Fruit fly (Drosophila melanogaster) whole organism, embryonic: Measurements from ENCODE around the gene CG10470.

Experiments
- ATbp ChIP-seq: fragments of 200-800 bp; sonication (Bioruptor generic); optimal IDR thresholded peaks from 2 replicates; lab custom pipeline; 2017; ENCODE audit warnings: missing biosample characterization, mild to moderate bottlenecking, missing genetic modification characterization, missing genetic modification reagents
- B-H1 ChIP-seq: fragments of 200-800 bp; sonication (Bioruptor generic); IDR thresholded peaks from 3 replicates; pipeline ENCODE4 v1.3.6; 2022; ENCODE audit warnings: missing biosample characterization, missing genetic modification characterization
- Bdp1 ChIP-seq: fragments of 200-800 bp; sonication (Bioruptor generic); optimal IDR thresholded peaks from 3 replicates; lab custom pipeline; 2016; ENCODE audit warnings: missing biosample characterization, missing genetic modification characterization
- CG10147 ChIP-seq: fragments of 200-800 bp; sonication (Bioruptor generic); optimal IDR thresholded peaks from 2 replicates; lab custom pipeline; 2019; ENCODE audit warnings: missing biosample characterization, mild to moderate bottlenecking, missing genetic modification characterization, moderate library complexity
- CG12744 ChIP-seq: fragments of 200-800 bp; sonication (Bioruptor generic); optimal IDR thresholded peaks from 2 replicates; lab custom pipeline; 2016; ENCODE audit warnings: missing biosample characterization, missing genetic modification characterization
- CG13424 ChIP-seq: fragments of 200-800 bp; sonication (Bioruptor generic); optimal IDR thresholded peaks from 2 replicates; lab custom pipeline; 2019; ENCODE audit warnings: missing biosample characterization, mild to moderate bottlenecking, missing genetic modification characterization, moderate library complexity
- CG14667 ChIP-seq: fragments of 200-800 bp; sonication (Bioruptor generic); IDR thresholded peaks from 2 replicates; pipeline ENCODE4 v1.3.6; 2022; ENCODE audit warnings: missing biosample characterization, missing genetic modification characterization
- CG15514 ChIP-seq: fragments of 200-800 bp; sonication (Bioruptor generic); optimal IDR thresholded peaks from 3 replicates; lab custom pipeline; 2017; ENCODE audit warnings: missing biosample characterization, missing genetic modification characterization, mild to moderate bottlenecking, moderate library complexity, missing genetic modification reagents
- CG16779 ChIP-seq: fragments of 200-800 bp; sonication (Bioruptor generic); IDR thresholded peaks from 2 replicates; pipeline ENCODE4 v1.3.6; 2022; ENCODE audit warnings: missing biosample characterization, missing genetic modification characterization
- CG16813 ChIP-seq: fragments of 200-800 bp; sonication (Bioruptor generic); IDR thresholded peaks from 3 replicates; pipeline ENCODE4 v1.3.6; 2022; ENCODE audit warnings: missing biosample characterization, missing genetic modification characterization; ENCODE audit not compliant: partially characterized antibody
- CG18619 ChIP-seq: fragments of 200-800 bp; sonication (Bioruptor generic); optimal IDR thresholded peaks from 3 replicates; lab custom pipeline; 2017; ENCODE audit warnings: missing biosample characterization, mild to moderate bottlenecking, missing genetic modification characterization
- CG3163 ChIP-seq: fragments of 200-800 bp; sonication (Bioruptor generic); optimal IDR thresholded peaks from 3 replicates; lab custom pipeline; 2016; ENCODE audit warnings: missing biosample characterization, missing genetic modification characterization
- CG32772 ChIP-seq: fragments of 200-800 bp; sonication (Bioruptor generic); IDR thresholded peaks from 2 replicates; pipeline ENCODE4 v1.3.6; 2022; ENCODE audit warnings: missing biosample characterization, missing genetic modification characterization
- CG33213 ChIP-seq: fragments of 200-800 bp; sonication (Bioruptor generic); optimal IDR thresholded peaks from 3 replicates; lab custom pipeline; 2016; ENCODE audit warnings: missing biosample characterization, missing genetic modification characterization
- CG42726 ChIP-seq: fragments of 200-800 bp; sonication (Bioruptor generic); IDR thresholded peaks from 2 replicates; pipeline ENCODE4 v1.3.6; 2022; ENCODE audit warnings: missing biosample characterization, missing genetic modification characterization; ENCODE audit not compliant: partially characterized antibody
- CG6254 ChIP-seq: fragments of 200-800 bp; sonication (Bioruptor generic); optimal IDR thresholded peaks from 3 replicates; lab custom pipeline; 2017; ENCODE audit warnings: mild to moderate bottlenecking, missing biosample characterization, missing genetic modification reagents, missing genetic modification characterization
- CG6272 ChIP-seq: fragments of 200-800 bp; sonication (Bioruptor generic); IDR thresholded peaks from 2 replicates; pipeline ENCODE4 v1.3.6; 2022; ENCODE audit warnings: missing biosample characterization, missing genetic modification characterization
- CG6813 ChIP-seq: fragments of 200-800 bp; sonication (Bioruptor generic); optimal IDR thresholded peaks from 2 replicates; lab custom pipeline; 2017; ENCODE audit warnings: missing biosample characterization, missing genetic modification characterization, mild to moderate bottlenecking, moderate library complexity, missing genetic modification reagents
- CG7372 ChIP-seq: fragments of 200-800 bp; sonication (Bioruptor generic); IDR thresholded peaks from 2 replicates; pipeline ENCODE4 v1.3.6; 2022; ENCODE audit warnings: missing biosample characterization, missing genetic modification characterization
- CG7745 ChIP-seq: fragments of 200-800 bp; sonication (Bioruptor generic); optimal IDR thresholded peaks from 2 replicates; lab custom pipeline; 2018; ENCODE audit warnings: missing biosample characterization, mild to moderate bottlenecking, missing genetic modification characterization, moderate library complexity
- CG8089 ChIP-seq: fragments of 200-800 bp; sonication (Bioruptor generic); optimal IDR thresholded peaks from 3 replicates; lab custom pipeline; 2016; ENCODE audit warnings: missing biosample characterization, missing genetic modification characterization
- CG9932 ChIP-seq: fragments of 200-800 bp; sonication (Bioruptor generic); IDR thresholded peaks from 2 replicates; pipeline ENCODE4 v1.3.6; 2022; ENCODE audit warnings: missing biosample characterization, missing genetic modification characterization
- CTCF ChIP-seq: fragments of 200-800 bp; sonication (Bioruptor generic); optimal IDR thresholded peaks from 2 replicates; lab custom pipeline; 2017; ENCODE audit warnings: missing biosample characterization, mild to moderate bottlenecking, missing genetic modification characterization, moderate library complexity
- D19B ChIP-seq: fragments of 200-800 bp; sonication (Bioruptor generic); optimal IDR thresholded peaks from 2 replicates; lab custom pipeline; 2017; ENCODE audit warnings: missing biosample characterization, mild to moderate bottlenecking, missing genetic modification characterization
- Dad ChIP-seq: fragments of 200-800 bp; sonication (Bioruptor generic); optimal IDR thresholded peaks from 3 replicates; lab custom pipeline; 2016; ENCODE audit warnings: missing biosample characterization, missing genetic modification characterization
- Eip74EF ChIP-seq, 2 experiments: fragments of 200-800 bp in 1 of 2; fragments of >200 bp in 1 of 2; sonication (Bioruptor generic) in 1 of 2; optimal IDR thresholded peaks; 2 replicates each; lab custom pipeline; 2017 to 2019; ENCODE audit warnings: missing biosample characterization in 2 of 2, missing genetic modification characterization in 2 of 2, mild to moderate bottlenecking in 1 of 2, moderate library complexity in 1 of 2
- Ets65A ChIP-seq: fragments of 200-800 bp; sonication (Bioruptor generic); peaks from one replicate; lab custom pipeline; 2016; ENCODE audit warnings: missing biosample characterization, missing genetic modification characterization
- HLHmδ ChIP-seq: fragments of 200-800 bp; sonication (Bioruptor generic); optimal IDR thresholded peaks from 2 replicates; lab custom pipeline; 2018; ENCODE audit warnings: missing biosample characterization, mild to moderate bottlenecking, missing genetic modification characterization, moderate library complexity
- Hr39 ChIP-seq: fragments of >200 bp; optimal IDR thresholded peaks from 2 replicates; lab custom pipeline; 2017
- Jarid2 ChIP-seq: fragments of 200-800 bp; sonication (Bioruptor generic); optimal IDR thresholded peaks from 3 replicates; lab custom pipeline; 2017; ENCODE audit warnings: mild to moderate bottlenecking, missing biosample characterization, missing genetic modification reagents, missing genetic modification characterization
- NK7.1 ChIP-seq: fragments of 200-800 bp; sonication (Bioruptor generic); optimal IDR thresholded peaks from 3 replicates; lab custom pipeline; 2016; ENCODE audit warnings: missing biosample characterization, missing genetic modification characterization
- NfI ChIP-seq: fragments of 200-800 bp; sonication (Bioruptor generic); optimal IDR thresholded peaks from 3 replicates; lab custom pipeline; 2018; ENCODE audit warnings: missing biosample characterization, mild to moderate bottlenecking, missing genetic modification characterization, moderate library complexity
- Oli ChIP-seq: fragments of 200-800 bp; sonication (Bioruptor generic); optimal IDR thresholded peaks from 2 replicates; lab custom pipeline; 2018; ENCODE audit warnings: missing biosample characterization, mild to moderate bottlenecking, missing genetic modification characterization, moderate library complexity
- ab ChIP-seq: fragments of 200-800 bp; sonication (Bioruptor generic); optimal IDR thresholded peaks from 2 replicates; lab custom pipeline; 2016; ENCODE audit warnings: missing biosample characterization, missing genetic modification characterization
- bab2 ChIP-seq: fragments of 200-800 bp; sonication (Bioruptor generic); optimal IDR thresholded peaks from 2 replicates; lab custom pipeline; 2016; ENCODE audit warnings: missing biosample characterization, missing genetic modification characterization
- bcd ChIP-seq: fragments of 200-800 bp; sonication (Bioruptor generic); optimal IDR thresholded peaks from 2 replicates; lab custom pipeline; 2017; ENCODE audit warnings: missing biosample characterization, mild to moderate bottlenecking, missing genetic modification characterization
- chinmo ChIP-seq: fragments of 200-800 bp; sonication (Bioruptor generic); IDR thresholded peaks from 4 replicates; pipeline ENCODE4 v1.3.6; 2022; ENCODE audit warnings: missing biosample characterization, missing genetic modification characterization; ENCODE audit not compliant: partially characterized antibody
- gsb-n ChIP-seq: fragments of 200-800 bp; sonication (Bioruptor generic); optimal IDR thresholded peaks from 3 replicates; lab custom pipeline; 2018; ENCODE audit warnings: missing biosample characterization, mild to moderate bottlenecking, missing genetic modification characterization
- h ChIP-seq: fragments of >200 bp; optimal IDR thresholded peaks from 2 replicates; lab custom pipeline; 2017
- jumu ChIP-seq: fragments of 200-800 bp; sonication (Bioruptor generic); optimal IDR thresholded peaks from 3 replicates; lab custom pipeline; 2016; ENCODE audit warnings: missing biosample characterization, missing genetic modification characterization
- klu ChIP-seq: fragments of 200-800 bp; sonication (Bioruptor generic); IDR thresholded peaks from 2 replicates; pipeline ENCODE4 v1.3.6; 2022; ENCODE audit warnings: missing biosample characterization, missing genetic modification characterization
- nerfin-1 ChIP-seq: fragments of 200-800 bp; sonication (Bioruptor generic); optimal IDR thresholded peaks from 3 replicates; lab custom pipeline; 2019; ENCODE audit warnings: missing biosample characterization, mild to moderate bottlenecking, missing genetic modification characterization, moderate library complexity
- nom ChIP-seq: fragments of 200-800 bp; sonication (Bioruptor generic); optimal IDR thresholded peaks from 2 replicates; lab custom pipeline; 2017; ENCODE audit warnings: missing biosample characterization, missing genetic modification characterization, mild to moderate bottlenecking, moderate library complexity, missing genetic modification reagents
- pb ChIP-seq: fragments of 200-800 bp; sonication (Bioruptor generic); optimal IDR thresholded peaks from 3 replicates; lab custom pipeline; 2016; ENCODE audit warnings: missing biosample characterization, missing genetic modification characterization
- prd ChIP-seq, 3 experiments: fragments of >200 bp in 2 of 3; fragments of 200-800 bp in 1 of 3; sonication (Bioruptor generic) in 1 of 3; optimal IDR thresholded peaks in 2 of 3; IDR thresholded peaks in 1 of 3; 2 replicates in 2 of 3; 3 replicates in 1 of 3; pipeline versions ENCODE4 v1.3.6 to Lab custom; 2017 to 2022; ENCODE audit warnings: missing biosample characterization in 1 of 3, missing genetic modification characterization in 1 of 3
- pros ChIP-seq: fragments of 200-800 bp; sonication (Bioruptor generic); optimal IDR thresholded peaks from 3 replicates; lab custom pipeline; 2019; ENCODE audit warnings: missing biosample characterization, mild to moderate bottlenecking, missing genetic modification characterization, moderate library complexity
- ro ChIP-seq: fragments of 200-800 bp; sonication (Bioruptor generic); IDR thresholded peaks from 2 replicates; pipeline ENCODE4 v1.3.6; 2022; ENCODE audit warnings: missing biosample characterization, missing genetic modification characterization
- schlank ChIP-seq: fragments of 200-800 bp; sonication (Bioruptor generic); optimal IDR thresholded peaks from 2 replicates; lab custom pipeline; 2018; ENCODE audit warnings: missing biosample characterization, mild to moderate bottlenecking, missing genetic modification characterization
- sens-2 ChIP-seq: fragments of 200-800 bp; sonication (Bioruptor generic); IDR thresholded peaks from 2 replicates; pipeline ENCODE4 v1.3.6; 2022; ENCODE audit warnings: missing biosample characterization, missing genetic modification characterization
- ssp ChIP-seq: fragments of 200-800 bp; sonication (Bioruptor generic); IDR thresholded peaks from 2 replicates; pipeline ENCODE4 v1.3.6; 2022; ENCODE audit warnings: missing biosample characterization, missing genetic modification characterization
- tio ChIP-seq: fragments of 200-800 bp; sonication (Bioruptor generic); optimal IDR thresholded peaks from 2 replicates; lab custom pipeline; 2017; ENCODE audit warnings: missing biosample characterization, missing genetic modification characterization, inconsistent platforms
- zfh2 ChIP-seq: fragments of 200-800 bp; sonication (Bioruptor generic); optimal IDR thresholded peaks from 2 replicates; lab custom pipeline; 2016; ENCODE audit warnings: missing biosample characterization, missing genetic modification characterization

The CG10470 gene

dm6 chr2L:19002959-19003371 is 45.9 kb upstream of the CG10470 start, which contains the start of gene CG31793 (continued):
- no peak for TF ChIP-seq prd (optimal IDR thresholded peaks at IDR 0.05; lab: Kevin White, UChicago)
- 0 out of 3 replicates have a peak, but pooled peaks have one; percentile 17 for TF ChIP-seq prd (GFP tag; IDR thresholded peaks at IDR 0.05; lab: Robert Waterston, UW)
- peak; percentile 31 for TF ChIP-seq bcd (GFP tag; lab: Kevin White, UChicago)
- TF ChIP-seq ro (GFP tag; lab: Robert Waterston, UW): no peak
- no peak for TF ChIP-seq klu (GFP tag; lab: Robert Waterston, UW)
- no peak for TF ChIP-seq CG7372 (GFP tag; lab: Robert Waterston, UW)
- peak; percentile 37 for TF ChIP-seq CG6813 (GFP tag; lab: Kevin White, UChicago)
- no peak for TF ChIP-seq sens-2 (GFP tag; lab: Robert Waterston, UW)
- no peak for TF ChIP-seq Eip74EF (GFP tag; optimal IDR thresholded peaks at IDR 0.05; lab: Kevin White, UChicago)
- TF ChIP-seq CG3163 (GFP tag; lab: Kevin White, UChicago): no peak
- no peak for TF ChIP-seq Ets65A (GFP tag; lab: Kevin White, UChicago)
- TF ChIP-seq Oli: peak; percentile 23
- TF ChIP-seq Hr39 (lab: Kevin White, UChicago): no peak
- TF ChIP-seq CG33213: no peak
- TF ChIP-seq CTCF: no peak
- TF ChIP-seq CG18619 (GFP tag; lab: Kevin White, UChicago): peak; percentile 32
- TF ChIP-seq CG6254 (GFP tag; lab: Kevin White, UChicago): no peak
- TF ChIP-seq CG12744 (GFP tag; lab: Kevin White, UChicago): no peak
- TF ChIP-seq chinmo (GFP tag; lab: Robert Waterston, UW): peak; percentile 65; the same call in 2 of the 4 replicates
- TF ChIP-seq CG6272: no peak
- no peak for TF ChIP-seq Dad
- peak; percentile 67 for TF ChIP-seq CG10147 (GFP tag; lab: Kevin White, UChicago)
- TF ChIP-seq CG15514 (GFP tag; lab: Kevin White, UChicago): peak; percentile 59
- peak; percentile 8 for TF ChIP-seq nerfin-1 (tag; lab: Kevin White, UChicago)
- TF ChIP-seq h (lab: Kevin White, UChicago): no peak
- TF ChIP-seq CG9932: peak; percentile 56
- TF ChIP-seq ssp (GFP tag; lab: Robert Waterston, UW): no peak
- no peak for TF ChIP-seq bab2
- TF ChIP-seq HLHmδ (GFP tag; lab: Kevin White, UChicago): no peak
- no peak for TF ChIP-seq zfh2 (GFP tag; lab: Kevin White, UChicago)
- TF ChIP-seq jumu: no peak
- no peak for TF ChIP-seq CG16813 (GFP tag; lab: Robert Waterston, UW)
- TF ChIP-seq CG32772 (GFP tag; lab: Robert Waterston, UW): no peak
- no peak for TF ChIP-seq schlank (tag; lab: Kevin White, UChicago)
- no peak for TF ChIP-seq pb
- no peak for TF ChIP-seq NK7.1 (GFP tag; lab: Kevin White, UChicago)
- TF ChIP-seq CG8089 (GFP tag; lab: Kevin White, UChicago): no peak
- peak; percentile 60 for TF ChIP-seq CG13424 (tag; lab: Kevin White, UChicago)
- TF ChIP-seq CG7745 (tag; lab: Kevin White, UChicago): no peak
- no peak for TF ChIP-seq CG42726
- TF ChIP-seq gsb-n: no peak
- TF ChIP-seq tio: no peak
- TF ChIP-seq pros (GFP tag; lab: Kevin White, UChicago): no peak
- TF ChIP-seq Bdp1 (GFP tag; lab: Kevin White, UChicago): no peak
- no peak for TF ChIP-seq nom (GFP tag; lab: Kevin White, UChicago)
- TF ChIP-seq Jarid2 (GFP tag; lab: Kevin White, UChicago): no peak
- TF ChIP-seq CG16779 (GFP tag; lab: Robert Waterston, UW): peak; percentile 3; the same call in 1 of the 2 replicates
- no peak for TF ChIP-seq ATbp (GFP tag; lab: Kevin White, UChicago)
- no peak for TF ChIP-seq ab (GFP tag; lab: Kevin White, UChicago)
- TF ChIP-seq CG14667 (GFP tag; lab: Robert Waterston, UW): no peak
- peak; percentile 3 for TF ChIP-seq D19B (GFP tag; lab: Kevin White, UChicago)
- TF ChIP-seq B-H1 (GFP tag; lab: Robert Waterston, UW): no peak; the same call in 2 of the 3 replicates
- peak; percentile 58 for TF ChIP-seq NfI
